Worm (Caenorhabditis elegans) whole organism, L3 larva: ENCODE measurements around the gene pcn-1.

Source experiments
- ceh-82 ChIP-seq: fragments of 150-350 bp; optimal IDR thresholded peaks from 2 replicates; lab custom pipeline; 2014; ENCODE audit warnings: missing biosample characterization, missing genetic modification characterization
- elt-2 ChIP-seq: sonication (generic microtip); optimal IDR thresholded peaks from 2 replicates; lab custom pipeline; 2016; ENCODE audit warnings: missing genetic modification reagents, mild to moderate bottlenecking, missing genetic modification characterization, missing compliant biosample characterization
- fkh-10 ChIP-seq: sonication (generic microtip); optimal IDR thresholded peaks from 2 replicates; lab custom pipeline; 2017; ENCODE audit warnings: missing biosample characterization, missing genetic modification reagents, missing genetic modification characterization
- fkh-2 ChIP-seq: fragments of 150-350 bp; optimal IDR thresholded peaks from 2 replicates; lab custom pipeline; 2014; ENCODE audit warnings: missing biosample characterization, missing genetic modification reagents, missing genetic modification characterization
- fos-1 ChIP-seq: fragments of 150-350 bp; optimal IDR thresholded peaks from 2 replicates; lab custom pipeline; 2014; ENCODE audit warnings: missing biosample characterization, missing genetic modification characterization
- hmg-11 ChIP-seq: sonication (generic microtip); optimal IDR thresholded peaks from 2 replicates; lab custom pipeline; 2016; ENCODE audit warnings: missing genetic modification characterization, missing compliant biosample characterization
- jun-1 ChIP-seq: fragments of 150-350 bp; optimal IDR thresholded peaks from 2 replicates; lab custom pipeline; 2014; ENCODE audit warnings: missing biosample characterization, missing genetic modification reagents, missing genetic modification characterization
- lsy-12 ChIP-seq: sonication (generic microtip); optimal IDR thresholded peaks from 2 replicates; lab custom pipeline; 2016; ENCODE audit warnings: mild to moderate bottlenecking, missing genetic modification characterization, missing compliant biosample characterization
- nhr-237 ChIP-seq: fragments of 150-350 bp; optimal IDR thresholded peaks from 2 replicates; lab custom pipeline; 2014; ENCODE audit warnings: missing biosample characterization, missing genetic modification characterization
- pha-4 ChIP-seq: fragments of 150-350 bp; optimal IDR thresholded peaks from 2 replicates; lab custom pipeline; 2014; ENCODE audit warnings: missing biosample characterization, missing genetic modification reagents, missing genetic modification characterization
- tbx-2 ChIP-seq: sonication (generic microtip); optimal IDR thresholded peaks from 2 replicates; lab custom pipeline; 2016; ENCODE audit warnings: mild to moderate bottlenecking, missing genetic modification characterization, missing compliant biosample characterization

DNA sequence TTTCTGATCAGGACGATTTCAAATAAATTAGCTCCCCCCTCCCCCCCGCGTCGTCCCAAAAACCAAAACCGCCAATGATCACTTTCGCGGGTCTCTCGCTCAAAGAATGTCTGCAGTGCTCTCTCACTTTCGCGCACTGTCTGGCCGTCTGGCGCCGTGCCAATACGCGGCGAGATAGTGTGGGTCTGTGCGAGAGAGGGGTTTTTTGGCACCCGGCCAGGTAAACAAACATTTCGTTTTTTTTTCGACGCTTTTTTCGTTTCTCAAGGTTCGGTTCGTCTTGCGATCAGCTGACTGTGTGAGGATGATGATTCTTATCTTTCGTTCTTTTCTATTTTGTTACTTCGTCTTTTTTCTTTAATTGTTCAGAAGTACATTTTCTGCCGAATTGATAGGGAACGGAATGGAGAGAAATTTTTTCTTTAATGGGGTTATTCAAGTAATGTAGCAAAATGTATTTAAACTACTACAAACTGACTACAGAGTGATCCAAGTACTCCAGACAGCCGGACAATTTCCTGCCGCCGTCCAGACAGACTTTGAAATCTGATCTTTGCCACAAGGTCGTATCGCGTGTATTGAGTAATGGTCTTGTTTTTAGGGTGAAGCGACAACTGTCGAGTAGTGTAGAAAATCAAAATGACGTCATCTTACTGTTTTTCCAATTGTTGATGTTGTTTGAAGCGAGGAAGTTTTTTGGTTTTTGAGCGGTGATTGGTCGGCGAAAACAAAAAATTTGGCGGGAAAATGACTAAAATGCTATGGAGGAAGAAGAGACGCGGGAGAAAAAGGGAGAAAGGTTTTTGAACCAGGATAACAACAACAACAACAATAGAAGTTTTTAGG, 24.9 kb downstream of the pcn-1 start:
- no peak for TF ChIP-seq fkh-10 (GFP tag; lab: Kevin White, UChicago)
- TF ChIP-seq nhr-237 (tag; lab: Kevin White, UChicago) = no peak
- TF ChIP-seq hmg-11 (tag; lab: Kevin White, UChicago) = peak; percentile 47
- no peak for TF ChIP-seq fos-1
- peak; percentile 99 for TF ChIP-seq pha-4 (tag; lab: Kevin White, UChicago)
- TF ChIP-seq ceh-82 (tag; lab: Kevin White, UChicago) = no peak
- TF ChIP-seq tbx-2 = no peak
- TF ChIP-seq jun-1 = peak; percentile 89
- no peak for TF ChIP-seq fkh-2
- peak; percentile 88 for TF ChIP-seq elt-2 (tag; lab: Kevin White, UChicago)
- peak; percentile 63 for TF ChIP-seq lsy-12 (tag; lab: Kevin White, UChicago)
